Worm (Caenorhabditis elegans) whole organism, L3 larva: Measurements from ENCODE around the gene str-4.
A peak's percentile ranks its signal among the peaks of the same experiment; 100 is the strongest.

Experiments used
- elt-3 ChIP-seq, 3 experiments: fragments of 150-350 bp in 1 of 3; sonication (generic microtip) in 2 of 3; optimal IDR thresholded peaks; 2 replicates in 2 of 3; 4 replicates in 1 of 3; lab custom pipeline; 2014 to 2017; ENCODE audit warnings: missing biosample characterization in 3 of 3, missing genetic modification characterization in 3 of 3
- fkh-2 ChIP-seq: fragments of 150-350 bp; optimal IDR thresholded peaks from 2 replicates; lab custom pipeline; 2014; ENCODE audit warnings: missing biosample characterization, missing genetic modification reagents, missing genetic modification characterization
- fos-1 ChIP-seq: fragments of 150-350 bp; optimal IDR thresholded peaks from 2 replicates; lab custom pipeline; 2014; ENCODE audit warnings: missing biosample characterization, missing genetic modification characterization
- lin-15B ChIP-seq: fragments of 150-350 bp; optimal IDR thresholded peaks from 2 replicates; lab custom pipeline; 2014; ENCODE audit warnings: missing biosample characterization, missing genetic modification characterization
- nhr-237 ChIP-seq: fragments of 150-350 bp; optimal IDR thresholded peaks from 2 replicates; lab custom pipeline; 2014; ENCODE audit warnings: missing biosample characterization, missing genetic modification characterization
- nhr-77 ChIP-seq: fragments of 150-350 bp; optimal IDR thresholded peaks from 2 replicates; lab custom pipeline; 2014; ENCODE audit warnings: missing biosample characterization, missing genetic modification characterization
- skn-1 ChIP-seq: fragments of 150-350 bp; optimal IDR thresholded peaks from 2 replicates; lab custom pipeline; 2014; ENCODE audit warnings: missing biosample characterization, missing genetic modification characterization
- unc-62 ChIP-seq: fragments of 150-350 bp; sonication (generic microtip); optimal IDR thresholded peaks from 4 replicates; lab custom pipeline; 2014; ENCODE audit warnings: missing biosample characterization, missing genetic modification reagents, missing genetic modification characterization
- zag-1 ChIP-seq: fragments of 150-350 bp; optimal IDR thresholded peaks from 2 replicates; lab custom pipeline; 2014; ENCODE audit warnings: missing biosample characterization, missing genetic modification characterization

DNA sequence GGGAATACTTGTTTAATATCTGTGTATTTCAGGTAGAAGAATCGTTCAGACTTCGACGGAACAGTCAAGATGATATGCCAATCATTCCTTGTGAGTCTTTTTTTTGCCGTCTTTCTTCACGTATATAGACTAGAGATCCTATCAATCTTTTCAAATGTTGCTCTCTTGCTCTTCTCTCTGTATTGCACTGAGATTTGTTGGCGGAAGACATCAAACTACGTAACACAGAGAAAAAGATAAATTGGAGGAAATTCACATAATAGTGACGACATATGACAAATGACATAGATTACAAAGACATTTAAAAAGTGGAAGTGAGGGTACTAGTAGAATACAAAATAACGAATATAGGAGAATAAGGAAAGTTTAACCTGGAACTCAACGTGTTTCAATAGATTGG, 12.2 kb upstream of the str-4 start:
- TF ChIP-seq lin-15B (tag; lab: Kevin White, UChicago) (no peak), fkh-2 (tag; lab: Kevin White, UChicago) (no peak), skn-1 (tag; lab: Kevin White, UChicago) (no peak), nhr-237 (tag; lab: Kevin White, UChicago) (no peak), fos-1 (no peak), unc-62 (GFP tag; lab: Kevin White, UChicago) (peak; percentile 87), nhr-77 (tag; lab: Kevin White, UChicago) (no peak), zag-1 (tag; lab: Kevin White, UChicago) (no peak), elt-3 (tag; optimal IDR thresholded peaks at IDR 0.05; lab: Kevin White, UChicago) (no peak)
